Worm (Caenorhabditis elegans) whole organism, L4 larva: Measurements from ENCODE around the gene puf-8.

Source experiments
- F10B5.3 ChIP-seq: sonication (generic microtip); optimal IDR thresholded peaks from 2 replicates; lab custom pipeline; 2016; ENCODE audit warnings: mild to moderate bottlenecking, missing genetic modification characterization, missing compliant biosample characterization
- F26F4.8 ChIP-seq: fragments of 200-800 bp; sonication (Bioruptor generic); conservative IDR thresholded peaks from 2 replicates; pipeline ENCODE4 v1.3.6; 2022; ENCODE audit warnings: missing genetic modification characterization, missing compliant biosample characterization
- F37D6.2 ChIP-seq: sonication (generic microtip); optimal IDR thresholded peaks from 2 replicates; lab custom pipeline; 2016; ENCODE audit warnings: mild to moderate bottlenecking, missing genetic modification characterization, missing compliant biosample characterization
- F44E2.7 ChIP-seq: fragments of 200-800 bp; sonication (Bioruptor generic); IDR thresholded peaks from 2 replicates; pipeline ENCODE4 v2.1.2; 2022; ENCODE audit warnings: missing genetic modification characterization, missing compliant biosample characterization
- T26A8.4 ChIP-seq: fragments of 200-800 bp; sonication (Bioruptor generic); IDR thresholded peaks from 2 replicates; pipeline ENCODE4 v1.3.6; 2022; ENCODE audit warnings: missing genetic modification characterization, missing compliant biosample characterization
- Y105C5A.15 ChIP-seq: fragments of 200-800 bp; sonication (Bioruptor generic); IDR thresholded peaks from 2 replicates; pipeline ENCODE4 v1.3.6; 2022; ENCODE audit warnings: missing genetic modification characterization, missing compliant biosample characterization
- Y5F2A.4 ChIP-seq: fragments of 200-800 bp; sonication (Bioruptor generic); optimal IDR thresholded peaks from 2 replicates; lab custom pipeline; 2018; ENCODE audit warnings: mild to moderate bottlenecking, missing genetic modification characterization, missing compliant biosample characterization
- ZK546.5 ChIP-seq, 2 experiments: sonication (generic microtip); optimal IDR thresholded peaks; 2 replicates each; lab custom pipeline; 2017; ENCODE audit warnings: missing biosample characterization in 2 of 2, missing genetic modification characterization in 2 of 2
- attf-4 ChIP-seq: sonication (generic microtip); optimal IDR thresholded peaks from 3 replicates; lab custom pipeline; 2017; ENCODE audit warnings: missing biosample characterization, missing genetic modification characterization
- ceh-20 ChIP-seq: fragments of 200-800 bp; sonication (Bioruptor generic); IDR thresholded peaks from 2 replicates; pipeline ENCODE4 v1.3.6; 2022; ENCODE audit warnings: missing genetic modification reagents, missing genetic modification characterization, missing compliant biosample characterization
- ceh-28 ChIP-seq: fragments of 150-350 bp; optimal IDR thresholded peaks from 2 replicates; lab custom pipeline; 2014; ENCODE audit warnings: missing biosample characterization, missing genetic modification reagents, missing genetic modification characterization
- ceh-44 ChIP-seq: fragments of 200-800 bp; sonication (Bioruptor generic); IDR thresholded peaks from 2 replicates; pipeline ENCODE4 v1.3.6; 2022; ENCODE audit warnings: missing genetic modification reagents, missing genetic modification characterization, missing compliant biosample characterization
- ceh-62 ChIP-seq: sonication (generic microtip); optimal IDR thresholded peaks from 2 replicates; lab custom pipeline; 2017; ENCODE audit warnings: missing biosample characterization, missing genetic modification characterization
- ceh-82 ChIP-seq: sonication (generic microtip); optimal IDR thresholded peaks from 2 replicates; lab custom pipeline; 2017; ENCODE audit warnings: missing biosample characterization, missing genetic modification characterization
- ctbp-1 ChIP-seq: fragments of 200-800 bp; sonication (Bioruptor generic); IDR thresholded peaks from 2 replicates; pipeline ENCODE4 v1.3.6; 2022; ENCODE audit warnings: missing genetic modification reagents, missing genetic modification characterization, missing compliant biosample characterization
- daf-12 ChIP-seq: fragments of 150-350 bp; optimal IDR thresholded peaks from 2 replicates; lab custom pipeline; 2014; ENCODE audit warnings: missing biosample characterization, missing genetic modification reagents, missing genetic modification characterization
- daf-16 ChIP-seq, 3 experiments: sonication (generic microtip); optimal IDR thresholded peaks; 2 replicates each; lab custom pipeline; 2016 to 2017; ENCODE audit warnings: missing genetic modification characterization in 3 of 3, missing genetic modification reagents in 3 of 3, mild to moderate bottlenecking in 2 of 3, missing compliant biosample characterization in 2 of 3, missing biosample characterization in 1 of 3, moderate library complexity in 1 of 3
- daf-19 ChIP-seq: fragments of 200-800 bp; sonication (Bioruptor generic); conservative IDR thresholded peaks from 2 replicates; pipeline ENCODE4 v1.3.6; 2022; ENCODE audit warnings: missing genetic modification characterization, missing compliant biosample characterization
- dmd-8 ChIP-seq: fragments of 200-800 bp; sonication (Bioruptor generic); IDR thresholded peaks from 2 replicates; pipeline ENCODE4 v1.3.6; 2022; ENCODE audit warnings: missing genetic modification characterization, missing compliant biosample characterization
- duxl-1 ChIP-seq: sonication (generic microtip); optimal IDR thresholded peaks from 2 replicates; lab custom pipeline; 2016; ENCODE audit warnings: mild to moderate bottlenecking, missing genetic modification characterization, moderate library complexity, missing compliant biosample characterization; ENCODE audit not compliant: poor library complexity
- dve-1 ChIP-seq: sonication (generic microtip); optimal IDR thresholded peaks from 2 replicates; lab custom pipeline; 2017; ENCODE audit warnings: antibody characterized with exemption, mild to moderate bottlenecking, missing genetic modification characterization, missing compliant biosample characterization; ENCODE audit not compliant: insufficient read depth
- egl-27 ChIP-seq: sonication (generic microtip); optimal IDR thresholded peaks from 3 replicates; lab custom pipeline; 2017; ENCODE audit warnings: missing biosample characterization, missing genetic modification reagents, missing genetic modification characterization
- fos-1 ChIP-seq: fragments of 150-350 bp; optimal IDR thresholded peaks from 2 replicates; lab custom pipeline; 2014; ENCODE audit warnings: missing biosample characterization, missing genetic modification characterization
- hif-1 ChIP-seq, 2 experiments: sonication (generic microtip); optimal IDR thresholded peaks; 2 replicates each; lab custom pipeline; 2016 to 2017; ENCODE audit warnings: missing compliant biosample characterization in 2 of 2, missing genetic modification characterization in 2 of 2, missing genetic modification reagents in 2 of 2, missing genotype in 2 of 2, mild to moderate bottlenecking in 1 of 2
- hmg-1.1 ChIP-seq: fragments of 200-800 bp; sonication (Bioruptor generic); IDR thresholded peaks from 2 replicates; pipeline ENCODE4 v1.3.6; 2022; ENCODE audit warnings: missing genetic modification reagents, missing genetic modification characterization, missing compliant biosample characterization
- lim-7 ChIP-seq: fragments of 200-800 bp; sonication (Bioruptor generic); IDR thresholded peaks from 2 replicates; pipeline ENCODE4 v1.3.6; 2022; ENCODE audit warnings: missing genetic modification characterization, missing compliant biosample characterization
- lin-1 ChIP-seq: fragments of 200-800 bp; sonication (Bioruptor generic); IDR thresholded peaks from 2 replicates; pipeline ENCODE4 v1.3.6; 2022; ENCODE audit warnings: missing genetic modification reagents, missing genetic modification characterization, missing compliant biosample characterization
- lin-15B ChIP-seq: fragments of 150-350 bp; sonication (generic microtip); optimal IDR thresholded peaks from 3 replicates; lab custom pipeline; 2014; ENCODE audit warnings: missing biosample characterization, missing genetic modification characterization
- lin-29 ChIP-seq: fragments of 200-800 bp; sonication (Bioruptor generic); IDR thresholded peaks from 2 replicates; pipeline ENCODE4 v1.3.6; 2022; ENCODE audit warnings: missing genetic modification reagents, missing genetic modification characterization, missing compliant biosample characterization
- lin-39 ChIP-seq: fragments of 150-350 bp; optimal IDR thresholded peaks from 2 replicates; lab custom pipeline; 2014; ENCODE audit warnings: missing biosample characterization, missing genetic modification reagents, missing genetic modification characterization
- lsy-2 ChIP-seq, 2 experiments: fragments of 150-350 bp in 1 of 2; sonication (generic microtip) in 1 of 2; optimal IDR thresholded peaks; 2 replicates each; lab custom pipeline; 2014 to 2017; ENCODE audit warnings: missing biosample characterization in 2 of 2, missing genetic modification characterization in 2 of 2
- mdl-1 ChIP-seq, 2 experiments: fragments of 150-350 bp in 1 of 2; sonication (generic microtip) in 1 of 2; optimal IDR thresholded peaks; 2 replicates each; lab custom pipeline; 2014 to 2017; ENCODE audit warnings: missing biosample characterization in 2 of 2, missing genetic modification characterization in 2 of 2
- mdt-29 ChIP-seq: fragments of 200-800 bp; sonication (Bioruptor generic); IDR thresholded peaks from 2 replicates; pipeline ENCODE4 v1.3.6; 2022; ENCODE audit warnings: missing genetic modification reagents, missing genetic modification characterization, missing compliant biosample characterization
- mxl-2 ChIP-seq: fragments of 200-800 bp; sonication (Bioruptor generic); conservative IDR thresholded peaks from 2 replicates; pipeline ENCODE4 v1.3.6; 2022; ENCODE audit warnings: missing genetic modification reagents, missing genetic modification characterization, missing compliant biosample characterization
- nhr-10 ChIP-seq: fragments of 150-350 bp; optimal IDR thresholded peaks from 2 replicates; lab custom pipeline; 2014; ENCODE audit warnings: missing biosample characterization, missing genetic modification characterization
- nhr-102 ChIP-seq: sonication (generic microtip); optimal IDR thresholded peaks from 2 replicates; lab custom pipeline; 2016; ENCODE audit warnings: mild to moderate bottlenecking, missing genetic modification characterization, moderate library complexity, missing compliant biosample characterization
- nhr-11 ChIP-seq: fragments of 150-350 bp; optimal IDR thresholded peaks from 2 replicates; lab custom pipeline; 2014; ENCODE audit warnings: missing biosample characterization, missing genetic modification characterization
- nhr-28 ChIP-seq: fragments of 150-350 bp; optimal IDR thresholded peaks from 2 replicates; lab custom pipeline; 2014; ENCODE audit warnings: missing biosample characterization, missing genetic modification characterization
- nhr-48 ChIP-seq: sonication (generic microtip); optimal IDR thresholded peaks from 2 replicates; lab custom pipeline; 2016; ENCODE audit warnings: mild to moderate bottlenecking, missing genetic modification characterization, missing compliant biosample characterization
- nhr-76 ChIP-seq: fragments of 150-350 bp; optimal IDR thresholded peaks from 2 replicates; lab custom pipeline; 2014; ENCODE audit warnings: missing biosample characterization, missing genetic modification characterization
- nhr-77 ChIP-seq: fragments of 150-350 bp; optimal IDR thresholded peaks from 2 replicates; lab custom pipeline; 2014; ENCODE audit warnings: missing biosample characterization, missing genetic modification characterization
- php-3 ChIP-seq: fragments of 200-800 bp; sonication (Bioruptor generic); IDR thresholded peaks from 2 replicates; pipeline ENCODE4 v1.3.6; 2022; ENCODE audit warnings: missing genetic modification reagents, missing genetic modification characterization, missing compliant biosample characterization
- pqm-1 ChIP-seq: sonication (generic microtip); optimal IDR thresholded peaks from 2 replicates; lab custom pipeline; 2017; ENCODE audit warnings: missing biosample characterization, missing genetic modification characterization
- skn-1 ChIP-seq: fragments of 150-350 bp; optimal IDR thresholded peaks from 2 replicates; lab custom pipeline; 2014; ENCODE audit warnings: missing biosample characterization, missing genetic modification characterization
- spr-1 ChIP-seq: sonication (generic microtip); optimal IDR thresholded peaks from 2 replicates; lab custom pipeline; 2016; ENCODE audit warnings: mild to moderate bottlenecking, missing genetic modification characterization, missing compliant biosample characterization
- spr-3 ChIP-seq: fragments of 200-800 bp; sonication (Bioruptor generic); optimal IDR thresholded peaks from 2 replicates; lab custom pipeline; 2018; ENCODE audit warnings: mild to moderate bottlenecking, missing genetic modification characterization, missing compliant biosample characterization
- unc-62 ChIP-seq, 3 experiments: fragments of 150-350 bp in 1 of 3; sonication (generic microtip); optimal IDR thresholded peaks in 2 of 3; peaks in 1 of 3; 1 replicate in 1 of 3; 2 replicates in 2 of 3; lab custom pipeline; 2014 to 2017; ENCODE audit warnings: missing biosample characterization in 3 of 3, missing genetic modification characterization in 3 of 3, missing genetic modification reagents in 3 of 3, missing genotype in 1 of 3
- zag-1 ChIP-seq: fragments of 150-350 bp; optimal IDR thresholded peaks from 2 replicates; lab custom pipeline; 2014; ENCODE audit warnings: missing biosample characterization, missing genetic modification characterization
- zfp-2 ChIP-seq: sonication (generic microtip); optimal IDR thresholded peaks from 2 replicates; lab custom pipeline; 2016; ENCODE audit warnings: mild to moderate bottlenecking, missing genetic modification characterization, missing compliant biosample characterization
- zfp-3 ChIP-seq: fragments of 200-800 bp; sonication (Bioruptor generic); conservative IDR thresholded peaks from 2 replicates; pipeline ENCODE4 v1.3.6; 2022; ENCODE audit warnings: missing genetic modification reagents, missing genetic modification characterization, missing compliant biosample characterization
- zip-2 ChIP-seq: fragments of 150-350 bp; optimal IDR thresholded peaks from 2 replicates; lab custom pipeline; 2014; ENCODE audit warnings: missing biosample characterization, missing genetic modification characterization
- ztf-11 ChIP-seq: fragments of 150-350 bp; optimal IDR thresholded peaks from 2 replicates; lab custom pipeline; 2014; ENCODE audit warnings: missing biosample characterization, missing genetic modification characterization
- ztf-7 ChIP-seq: fragments of 150-350 bp; optimal IDR thresholded peaks from 2 replicates; lab custom pipeline; 2014; ENCODE audit warnings: missing biosample characterization, missing genetic modification characterization

Gene puf-8

DNA sequence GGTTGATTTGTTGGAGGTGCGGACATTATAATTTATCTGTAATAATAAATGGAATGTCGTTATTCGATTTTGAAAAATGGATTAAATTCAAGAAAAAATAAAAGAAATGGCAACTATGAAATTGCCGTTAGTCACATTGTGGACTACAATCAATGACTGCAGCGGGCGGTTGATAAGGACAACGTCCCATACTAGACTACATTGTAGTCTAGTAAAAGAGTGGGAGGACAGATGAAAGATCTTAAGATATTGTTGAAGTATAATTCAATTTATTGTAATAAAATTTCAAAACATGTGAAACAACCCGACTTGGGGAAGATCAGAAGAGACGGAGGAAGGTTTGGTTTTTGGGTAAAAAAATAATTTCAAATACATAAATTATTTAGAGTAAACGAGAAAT lies 46.1 kb downstream of the puf-8 start, which contains the start of the genes prx-13 and ada-2 (continued):
- TF ChIP-seq daf-19 (GFP tag; lab: Robert Waterston, UW) (no peak), spr-1 (tag; lab: Kevin White, UChicago) (no peak), Y105C5A.15 (GFP tag; lab: Robert Waterston, UW) (no peak), hmg-1.1 (GFP tag; lab: Robert Waterston, UW) (no peak), zag-1 (tag; lab: Kevin White, UChicago) (no peak), hif-1 (tag; optimal IDR thresholded peaks at IDR 0.05; lab: Kevin White, UChicago) (no peak), unc-62 (GFP tag; optimal IDR thresholded peaks at IDR 0.05 in 1 of 2; lab: Kevin White, UChicago) (no peak), unc-62 (tag; optimal IDR thresholded peaks at IDR 0.05; lab: Kevin White, UChicago) (no peak), zip-2 (no peak), dmd-8 (GFP tag; lab: Robert Waterston, UW) (no peak), nhr-77 (tag; lab: Kevin White, UChicago) (peak; percentile 40), F26F4.8 (no peak), egl-27 (no peak), dve-1 (peak; percentile 45), lsy-2 (tag; optimal IDR thresholded peaks at IDR 0.05; lab: Kevin White, UChicago) (peak in 1 of 2 experiments; percentile 3), ceh-82 (tag; lab: Kevin White, UChicago) (no peak), attf-4 (no peak), daf-16 (GFP tag; optimal IDR thresholded peaks at IDR 0.05; lab: Kevin White, UChicago) (no peak), daf-16 (tag; optimal IDR thresholded peaks at IDR 0.05; lab: Kevin White, UChicago) (peak; percentile 37), lin-15B (tag; lab: Kevin White, UChicago) (no peak), ctbp-1 (no peak), F10B5.3 (tag; lab: Kevin White, UChicago) (no peak), mxl-2 (GFP tag; lab: Robert Waterston, UW) (no peak), zfp-2 (tag; lab: Kevin White, UChicago) (no peak), lin-29 (GFP tag; lab: Robert Waterston, UW) (no peak), fos-1 (tag; lab: Kevin White, UChicago) (no peak), daf-12 (tag; lab: Kevin White, UChicago) (no peak), ZK546.5 (tag; optimal IDR thresholded peaks at IDR 0.05; lab: Kevin White, UChicago) (no peak), Y5F2A.4 (GFP tag; lab: Kevin White, UChicago) (no peak), ceh-20 (no peak), duxl-1 (no peak), lim-7 (GFP tag; lab: Robert Waterston, UW) (no peak), zfp-3 (GFP tag; lab: Robert Waterston, UW) (no peak), nhr-76 (tag; lab: Kevin White, UChicago) (no peak), lin-1 (no peak), mdt-29 (GFP tag; lab: Robert Waterston, UW) (no peak), F37D6.2 (no peak), nhr-10 (tag; lab: Kevin White, UChicago) (no peak), mdl-1 (tag; optimal IDR thresholded peaks at IDR 0.05; lab: Kevin White, UChicago) (no peak), ztf-11 (tag; lab: Kevin White, UChicago) (no peak), F44E2.7 (GFP tag; lab: Robert Waterston, UW) (no peak), nhr-28 (tag; lab: Kevin White, UChicago) (peak; percentile 98), lin-39 (tag; lab: Kevin White, UChicago) (no peak), pqm-1 (tag; lab: Kevin White, UChicago) (peak; percentile 76), ceh-28 (tag; lab: Kevin White, UChicago) (no peak), nhr-48 (tag; lab: Kevin White, UChicago) (no peak), spr-3 (GFP tag; lab: Kevin White, UChicago) (no peak), T26A8.4 (GFP tag; lab: Robert Waterston, UW) (no peak), nhr-11 (tag; lab: Kevin White, UChicago) (no peak), ztf-7 (tag; lab: Kevin White, UChicago) (no peak), ceh-44 (GFP tag; lab: Robert Waterston, UW) (no peak), ceh-62 (tag; lab: Kevin White, UChicago) (no peak), php-3 (no peak), skn-1 (tag; lab: Kevin White, UChicago) (no peak), nhr-102 (tag; lab: Kevin White, UChicago) (no peak)
